Worm (Caenorhabditis elegans) whole organism, L1 larva: ENCODE results near the gene C05G5.5.
A peak's percentile ranks its signal among the peaks of the same experiment; 100 is the strongest.

Source experiments
- C34B4.2 ChIP-seq: sonication (generic microtip); optimal IDR thresholded peaks from 2 replicates; lab custom pipeline; 2017; ENCODE audit warnings: mild to moderate bottlenecking, missing genetic modification characterization, missing compliant biosample characterization
- F16B12.6 ChIP-seq: fragments of 150-350 bp; optimal IDR thresholded peaks from 2 replicates; lab custom pipeline; 2014; ENCODE audit warnings: missing biosample characterization, missing genetic modification characterization
- aha-1 ChIP-seq: fragments of 150-350 bp; optimal IDR thresholded peaks from 2 replicates; lab custom pipeline; 2014; ENCODE audit warnings: missing biosample characterization, missing genetic modification characterization
- aly-2 ChIP-seq: fragments of 150-350 bp; optimal IDR thresholded peaks from 2 replicates; lab custom pipeline; 2014; ENCODE audit warnings: missing biosample characterization, missing genetic modification characterization
- ama-1 ChIP-seq: fragments of 150-350 bp; optimal IDR thresholded peaks from 2 replicates; lab custom pipeline; 2014
- ceh-8 ChIP-seq: fragments of 200-800 bp; sonication (Bioruptor generic); optimal IDR thresholded peaks from 2 replicates; lab custom pipeline; 2018; ENCODE audit warnings: mild to moderate bottlenecking, missing genetic modification characterization, moderate library complexity, missing compliant biosample characterization
- ceh-82 ChIP-seq, 3 experiments: fragments of 150-350 bp in 1 of 3; sonication (generic microtip) in 2 of 3; optimal IDR thresholded peaks; 2 replicates each; lab custom pipeline; 2014 to 2017; ENCODE audit warnings: missing biosample characterization in 3 of 3, missing genetic modification characterization in 3 of 3
- ceh-90 ChIP-seq: sonication (generic microtip); optimal IDR thresholded peaks from 2 replicates; lab custom pipeline; 2016; ENCODE audit warnings: missing genetic modification characterization, missing compliant biosample characterization
- ces-1 ChIP-seq: fragments of 150-350 bp; optimal IDR thresholded peaks from 2 replicates; lab custom pipeline; 2014; ENCODE audit warnings: missing biosample characterization, missing genetic modification reagents, missing genetic modification characterization
- dpl-1 ChIP-seq, 3 experiments: fragments of 150-350 bp in 2 of 3; sonication (generic microtip) in 1 of 3; optimal IDR thresholded peaks; 2 replicates each; lab custom pipeline; 2014 to 2017; ENCODE audit warnings: missing biosample characterization in 3 of 3, missing genetic modification characterization in 3 of 3, missing genetic modification reagents in 3 of 3
- dsc-1 ChIP-seq: sonication (generic microtip); optimal IDR thresholded peaks from 2 replicates; lab custom pipeline; 2016; ENCODE audit warnings: mild to moderate bottlenecking, missing genetic modification characterization, missing compliant biosample characterization
- efl-1 ChIP-seq, 4 experiments: fragments of 150-350 bp; optimal IDR thresholded peaks in 3 of 4; peaks in 1 of 4; 1 replicate in 1 of 4; 2 replicates in 3 of 4; lab custom pipeline; 2014; ENCODE audit warnings: missing biosample characterization in 2 of 4, missing genetic modification characterization in 2 of 4, missing genetic modification reagents in 2 of 4
- efl-3 ChIP-seq: fragments of 200-800 bp; sonication (Bioruptor generic); optimal IDR thresholded peaks from 2 replicates; lab custom pipeline; 2018; ENCODE audit warnings: mild to moderate bottlenecking, missing genetic modification characterization, missing compliant biosample characterization
- egl-13 ChIP-seq: sonication (generic microtip); optimal IDR thresholded peaks from 2 replicates; lab custom pipeline; 2016; ENCODE audit warnings: missing genotype, missing genetic modification reagents, missing genetic modification characterization, missing compliant biosample characterization
- egl-27 ChIP-seq, 2 experiments: fragments of 150-350 bp in 1 of 2; sonication (generic microtip); optimal IDR thresholded peaks; 3 replicates each; lab custom pipeline; 2017 to 2018; ENCODE audit warnings: missing biosample characterization in 2 of 2, missing genetic modification characterization in 2 of 2, missing genetic modification reagents in 2 of 2
- elt-2 ChIP-seq: sonication (generic microtip); optimal IDR thresholded peaks from 2 replicates; lab custom pipeline; 2016; ENCODE audit warnings: missing genetic modification characterization, mild to moderate bottlenecking, inconsistent platforms, missing compliant biosample characterization, missing genetic modification reagents
- elt-3 ChIP-seq, 6 experiments: fragments of 150-350 bp in 1 of 6; sonication (generic microtip); optimal IDR thresholded peaks; 2 replicates each; lab custom pipeline; 2017 to 2018; ENCODE audit warnings: missing biosample characterization in 6 of 6, missing genetic modification characterization in 6 of 6, inconsistent platforms in 1 of 6
- fkh-10 ChIP-seq: sonication (generic microtip); optimal IDR thresholded peaks from 2 replicates; lab custom pipeline; 2017; ENCODE audit warnings: missing biosample characterization, missing genetic modification reagents, missing genetic modification characterization
- fkh-4 ChIP-seq: sonication (generic microtip); optimal IDR thresholded peaks from 2 replicates; lab custom pipeline; 2016; ENCODE audit warnings: missing compliant biosample characterization, missing genetic modification characterization, borderline replicate concordance
- grh-1 ChIP-seq: fragments of 200-800 bp; sonication (Bioruptor generic); IDR thresholded peaks from 2 replicates; pipeline ENCODE4 v1.3.6; 2022; ENCODE audit warnings: missing genetic modification reagents, missing genetic modification characterization, missing compliant biosample characterization
- irx-1 ChIP-seq: sonication (generic microtip); optimal IDR thresholded peaks from 2 replicates; lab custom pipeline; 2016; ENCODE audit warnings: missing genetic modification characterization, missing compliant biosample characterization
- lin-14 ChIP-seq: fragments of 200-800 bp; sonication (Bioruptor generic); optimal IDR thresholded peaks from 2 replicates; lab custom pipeline; 2018; ENCODE audit warnings: mild to moderate bottlenecking, missing genetic modification characterization, moderate library complexity, missing compliant biosample characterization
- lin-15B ChIP-seq: fragments of 150-350 bp; sonication (generic microtip); optimal IDR thresholded peaks from 3 replicates; lab custom pipeline; 2014; ENCODE audit warnings: missing biosample characterization, missing genetic modification characterization
- lin-35 ChIP-seq, 2 experiments: fragments of 150-350 bp; optimal IDR thresholded peaks; 2 replicates each; lab custom pipeline; 2014; ENCODE audit warnings: missing biosample characterization in 2 of 2, missing genetic modification characterization in 2 of 2, missing genetic modification reagents in 2 of 2
- lsy-2 ChIP-seq, 2 experiments: fragments of 150-350 bp; optimal IDR thresholded peaks; 2 replicates each; lab custom pipeline; 2014; ENCODE audit warnings: missing biosample characterization in 2 of 2, missing genetic modification characterization in 2 of 2
- mef-2 ChIP-seq: fragments of 150-350 bp; optimal IDR thresholded peaks from 2 replicates; lab custom pipeline; 2014; ENCODE audit warnings: missing biosample characterization, missing genetic modification characterization
- nhr-19 ChIP-seq: fragments of 200-800 bp; sonication (Bioruptor generic); conservative IDR thresholded peaks from 2 replicates; pipeline ENCODE4 v1.3.6; 2022; ENCODE audit warnings: missing genetic modification characterization, missing compliant biosample characterization
- nhr-20 ChIP-seq: sonication (generic microtip); optimal IDR thresholded peaks from 2 replicates; lab custom pipeline; 2016; ENCODE audit warnings: mild to moderate bottlenecking, missing genetic modification characterization, missing compliant biosample characterization
- nhr-237 ChIP-seq: fragments of 150-350 bp; optimal IDR thresholded peaks from 2 replicates; lab custom pipeline; 2014; ENCODE audit warnings: missing biosample characterization, missing genetic modification characterization
- nhr-71 ChIP-seq: sonication (generic microtip); optimal IDR thresholded peaks from 2 replicates; lab custom pipeline; 2016; ENCODE audit warnings: mild to moderate bottlenecking, missing genetic modification characterization, moderate library complexity, missing compliant biosample characterization
- nhr-76 ChIP-seq: sonication (generic microtip); optimal IDR thresholded peaks from 2 replicates; lab custom pipeline; 2017; ENCODE audit warnings: missing biosample characterization, missing genetic modification characterization
- nhr-77 ChIP-seq: fragments of 150-350 bp; optimal IDR thresholded peaks from 2 replicates; lab custom pipeline; 2014; ENCODE audit warnings: missing biosample characterization, missing genetic modification characterization
- nhr-84 ChIP-seq: sonication (generic microtip); optimal IDR thresholded peaks from 2 replicates; lab custom pipeline; 2017; ENCODE audit warnings: missing biosample characterization, missing genetic modification characterization
- nhr-90 ChIP-seq: sonication (generic microtip); optimal IDR thresholded peaks from 2 replicates; lab custom pipeline; 2016; ENCODE audit warnings: mild to moderate bottlenecking, missing genetic modification characterization, missing compliant biosample characterization; ENCODE audit not compliant: poor library complexity
- pag-3 ChIP-seq: sonication (generic microtip); optimal IDR thresholded peaks from 2 replicates; lab custom pipeline; 2017; ENCODE audit warnings: missing genetic modification characterization, mild to moderate bottlenecking, missing compliant biosample characterization, antibody characterized with exemption, borderline replicate concordance; ENCODE audit not compliant: insufficient read depth
- pqm-1 ChIP-seq: sonication (generic microtip); optimal IDR thresholded peaks from 3 replicates; lab custom pipeline; 2017; ENCODE audit warnings: missing biosample characterization, missing genetic modification characterization
- rnt-1 ChIP-seq: sonication (generic microtip); optimal IDR thresholded peaks from 2 replicates; lab custom pipeline; 2016; ENCODE audit warnings: mild to moderate bottlenecking, missing genetic modification characterization, moderate library complexity, missing compliant biosample characterization
- skn-1 ChIP-seq: fragments of 150-350 bp; optimal IDR thresholded peaks from 2 replicates; lab custom pipeline; 2014; ENCODE audit warnings: missing biosample characterization, missing genetic modification characterization
- snpc-4 ChIP-seq: fragments of 150-350 bp; optimal IDR thresholded peaks from 2 replicates; lab custom pipeline; 2014; ENCODE audit warnings: missing biosample characterization, missing genetic modification characterization
- sox-4 ChIP-seq: sonication (generic microtip); optimal IDR thresholded peaks from 2 replicates; lab custom pipeline; 2016; ENCODE audit warnings: missing genetic modification characterization, missing compliant biosample characterization
- sptf-1 ChIP-seq: fragments of 150-350 bp; optimal IDR thresholded peaks from 2 replicates; lab custom pipeline; 2014; ENCODE audit warnings: missing biosample characterization, missing genetic modification characterization
- sup-37 ChIP-seq: fragments of 200-800 bp; sonication (Bioruptor generic); optimal IDR thresholded peaks from 2 replicates; lab custom pipeline; 2018; ENCODE audit warnings: mild to moderate bottlenecking, missing genetic modification characterization, missing compliant biosample characterization
- tbx-2 ChIP-seq: sonication (generic microtip); optimal IDR thresholded peaks from 2 replicates; lab custom pipeline; 2016; ENCODE audit warnings: missing genetic modification characterization, missing compliant biosample characterization
- tlp-1 ChIP-seq: fragments of 150-350 bp; optimal IDR thresholded peaks from 2 replicates; lab custom pipeline; 2014; ENCODE audit warnings: missing biosample characterization, missing genetic modification characterization
- unc-130 ChIP-seq: fragments of 150-350 bp; optimal IDR thresholded peaks from 2 replicates; lab custom pipeline; 2017; ENCODE audit warnings: missing biosample characterization, missing genetic modification characterization, inconsistent platforms
- unc-30 ChIP-seq: sonication (generic microtip); optimal IDR thresholded peaks from 2 replicates; lab custom pipeline; 2017; ENCODE audit warnings: missing biosample characterization, missing genetic modification characterization
- unc-98 ChIP-seq: fragments of 200-800 bp; sonication (Bioruptor generic); IDR thresholded peaks from 2 replicates; pipeline ENCODE4 v1.3.6; 2022; ENCODE audit warnings: missing genetic modification characterization, missing compliant biosample characterization
- xbp-1 ChIP-seq: sonication (generic microtip); optimal IDR thresholded peaks from 2 replicates; lab custom pipeline; 2016; ENCODE audit warnings: missing genetic modification characterization, missing compliant biosample characterization
- zag-1 ChIP-seq: fragments of 150-350 bp; optimal IDR thresholded peaks from 2 replicates; lab custom pipeline; 2014; ENCODE audit warnings: missing biosample characterization, missing genetic modification characterization
- ztf-4 ChIP-seq: fragments of 150-350 bp; optimal IDR thresholded peaks from 2 replicates; lab custom pipeline; 2014; ENCODE audit warnings: missing biosample characterization, missing genetic modification characterization

Gene C05G5.5

ce11 chrX:14708176-14708642 is 52.7 kb downstream of the C05G5.5 start (continued):
- TF ChIP-seq dpl-1 (GFP tag; optimal IDR thresholded peaks at IDR 0.05; lab: Kevin White, UChicago) (peak; percentile 42 to 69 (median 43)), nhr-19 (peak; percentile 90), efl-3 (GFP tag; lab: Kevin White, UChicago) (no peak), ceh-82 (tag; optimal IDR thresholded peaks at IDR 0.05; lab: Kevin White, UChicago) (peak; percentile 91 to 96 (median 93)), zag-1 (tag; lab: Kevin White, UChicago) (no peak), nhr-20 (tag; lab: Kevin White, UChicago) (peak; percentile 95), aly-2 (tag; lab: Kevin White, UChicago) (no peak), mef-2 (peak; percentile 89), irx-1 (tag; lab: Kevin White, UChicago) (peak; percentile 84), unc-130 (tag; lab: Kevin White, UChicago) (peak; percentile 64), egl-13 (tag; lab: Kevin White, UChicago) (peak; percentile 95), fkh-4 (tag; lab: Kevin White, UChicago) (no peak), lin-14 (GFP tag; lab: Kevin White, UChicago) (peak; percentile 100), ztf-4 (tag; lab: Kevin White, UChicago) (peak; percentile 58), aha-1 (peak; percentile 87), nhr-90 (tag; lab: Kevin White, UChicago) (peak; percentile 83), rnt-1 (tag; lab: Kevin White, UChicago) (peak; percentile 87), dsc-1 (tag; lab: Kevin White, UChicago) (peak; percentile 87), nhr-71 (peak; percentile 97), nhr-76 (no peak), efl-1 (optimal IDR thresholded peaks at IDR 0.05; lab: Kevin White, UChicago) (peak; percentile 71 to 79), efl-1 (GFP tag; optimal IDR thresholded peaks at IDR 0.05 in 1 of 2; lab: Kevin White, UChicago) (peak; percentile 53 to 95), xbp-1 (tag; lab: Kevin White, UChicago) (peak; percentile 92), ama-1 (no peak), nhr-77 (tag; lab: Kevin White, UChicago) (peak; percentile 77), sox-4 (tag; lab: Kevin White, UChicago) (peak; percentile 83), C34B4.2 (tag; lab: Kevin White, UChicago) (no peak), skn-1 (peak; percentile 85), snpc-4 (peak; percentile 88), tlp-1 (tag; lab: Kevin White, UChicago) (no peak), sup-37 (peak; percentile 61), ceh-8 (GFP tag; lab: Kevin White, UChicago) (peak; percentile 89), grh-1 (GFP tag; lab: Robert Waterston, UW) (peak; percentile 86), ces-1 (GFP tag; lab: Kevin White, UChicago) (no peak), tbx-2 (peak; percentile 94), lin-15B (tag; lab: Kevin White, UChicago) (peak; percentile 74), unc-30 (tag; lab: Kevin White, UChicago) (no peak), F16B12.6 (tag; lab: Kevin White, UChicago) (peak; percentile 54), ceh-90 (tag; lab: Kevin White, UChicago) (no peak), unc-98 (GFP tag; lab: Robert Waterston, UW) (no peak), fkh-10 (GFP tag; lab: Kevin White, UChicago) (peak; percentile 97)

ce11 chrX:14706698-14707285 is 54.1 kb downstream of the C05G5.5 start, which contains the start of gene tmem-184:
Gene tmem-184, minus strand, starts transcription at chrX:14706861.
- TF ChIP-seq nhr-77 (tag; lab: Kevin White, UChicago) (no peak), nhr-20 (tag; lab: Kevin White, UChicago) (no peak), egl-27 (tag; optimal IDR thresholded peaks at IDR 0.05; lab: Kevin White, UChicago) (no peak), snpc-4 (no peak), dsc-1 (tag; lab: Kevin White, UChicago) (peak; percentile 62), nhr-84 (tag; lab: Kevin White, UChicago) (no peak), pqm-1 (no peak), nhr-90 (tag; lab: Kevin White, UChicago) (no peak), C34B4.2 (tag; lab: Kevin White, UChicago) (no peak), nhr-237 (tag; lab: Kevin White, UChicago) (no peak), elt-2 (tag; lab: Kevin White, UChicago) (peak; percentile 9), tbx-2 (no peak), sptf-1 (tag; lab: Kevin White, UChicago) (no peak), lin-14 (GFP tag; lab: Kevin White, UChicago) (peak; percentile 57), ama-1 (no peak), pag-3 (tag; lab: Kevin White, UChicago) (no peak), lsy-2 (tag; optimal IDR thresholded peaks at IDR 0.05; lab: Kevin White, UChicago) (no peak), elt-3 (tag; optimal IDR thresholded peaks at IDR 0.05; lab: Kevin White, UChicago) (peak in 2 of 6 experiments; percentile 7 to 26), nhr-71 (peak; percentile 9), lin-35 (GFP tag; optimal IDR thresholded peaks at IDR 0.05; lab: Kevin White, UChicago) (peak in 1 of 2 experiments; percentile 39)
